Worm (Caenorhabditis elegans) whole organism, young adult: Measurements from ENCODE around the gene let-756.

ENCODE experiments used
- athp-1 ChIP-seq: sonication (generic microtip); optimal IDR thresholded peaks from 2 replicates; lab custom pipeline; 2017; ENCODE audit warnings: mild to moderate bottlenecking, missing genetic modification characterization, missing compliant biosample characterization
- ceh-27 ChIP-seq: fragments of 200-800 bp; sonication (Bioruptor generic); optimal IDR thresholded peaks from 2 replicates; lab custom pipeline; 2018; ENCODE audit warnings: mild to moderate bottlenecking, missing genetic modification characterization, moderate library complexity, missing compliant biosample characterization
- pha-4 ChIP-seq: fragments of 150-350 bp; sonication (generic microtip); optimal IDR thresholded peaks from 2 replicates; lab custom pipeline; 2014; ENCODE audit warnings: missing biosample characterization, missing genetic modification reagents, missing genetic modification characterization
- snpc-4 ChIP-seq, 5 experiments: fragments of 150-350 bp in 1 of 5; sonication (generic microtip) in 4 of 5; optimal IDR thresholded peaks; 2 replicates each; lab custom pipeline; 2014 to 2018; ENCODE audit warnings: missing genetic modification characterization in 5 of 5, missing biosample characterization in 3 of 5, antibody characterized with exemption in 2 of 5, mild to moderate bottlenecking in 2 of 5, missing compliant biosample characterization in 2 of 5, missing genotype in 2 of 5, moderate library complexity in 2 of 5, missing genetic modification reagents in 1 of 5
- ztf-18 ChIP-seq: sonication (generic microtip); optimal IDR thresholded peaks from 2 replicates; lab custom pipeline; 2016; ENCODE audit warnings: missing genotype, mild to moderate bottlenecking, missing genetic modification characterization, missing compliant biosample characterization
- ztf-28 ChIP-seq: fragments of 200-800 bp; sonication (Bioruptor generic); IDR thresholded peaks from 2 replicates; pipeline ENCODE4 v1.3.6; 2022; ENCODE audit warnings: missing genetic modification reagents, missing genetic modification characterization, missing compliant biosample characterization

DNA sequence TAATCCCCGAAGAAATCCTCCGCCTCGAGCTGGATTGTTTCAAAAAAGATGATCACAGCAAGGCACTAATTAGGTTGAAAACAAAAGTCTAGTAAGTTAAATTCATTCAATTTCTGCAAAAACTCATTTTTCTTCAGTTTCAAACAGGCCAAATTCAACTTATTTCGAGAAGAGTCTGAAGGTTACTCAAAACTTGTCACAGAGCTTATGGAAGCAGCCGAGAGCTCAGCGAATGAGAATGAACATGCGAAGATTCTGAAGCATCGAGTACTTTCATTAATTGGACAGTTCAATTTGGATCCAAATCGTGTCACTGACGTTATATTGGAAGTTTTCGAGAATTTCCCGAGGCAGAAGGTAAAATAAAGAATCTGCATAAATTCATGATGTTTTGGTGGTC, 38.4 kb upstream of the let-756 start:
- TF ChIP-seq pha-4 (tag; lab: Kevin White, UChicago), result no peak
- no peak for TF ChIP-seq ztf-18 (tag; lab: Kevin White, UChicago)
- no peak for TF ChIP-seq ceh-27 (GFP tag; lab: Kevin White, UChicago)
- no peak for TF ChIP-seq snpc-4 (GFP tag; optimal IDR thresholded peaks at IDR 0.05; lab: Kevin White, UChicago)
- no peak for TF ChIP-seq snpc-4 (tag; optimal IDR thresholded peaks at IDR 0.05; lab: Kevin White, UChicago)
- no peak for TF ChIP-seq athp-1 (tag; lab: Kevin White, UChicago)
- no peak for TF ChIP-seq ztf-28 (GFP tag; lab: Robert Waterston, UW)
